Fruit fly (Drosophila melanogaster) whole organism, embryonic: ENCODE measurements around the gene CG14221.

Source experiments
- Abd-B ChIP-seq: fragments of 200-800 bp; sonication (Bioruptor generic); optimal IDR thresholded peaks from 2 replicates; lab custom pipeline; 2018; ENCODE audit warnings: missing biosample characterization, mild to moderate bottlenecking, missing genetic modification characterization, moderate library complexity
- B-H1 ChIP-seq: fragments of 200-800 bp; sonication (Bioruptor generic); IDR thresholded peaks from 3 replicates; pipeline ENCODE4 v1.3.6; 2022; ENCODE audit warnings: missing biosample characterization, missing genetic modification characterization
- Bdp1 ChIP-seq: fragments of 200-800 bp; sonication (Bioruptor generic); optimal IDR thresholded peaks from 3 replicates; lab custom pipeline; 2016; ENCODE audit warnings: missing biosample characterization, missing genetic modification characterization
- CG11504 ChIP-seq: fragments of 200-800 bp; sonication (Bioruptor generic); optimal IDR thresholded peaks from 3 replicates; lab custom pipeline; 2019; ENCODE audit warnings: missing biosample characterization, mild to moderate bottlenecking, missing genetic modification characterization, moderate library complexity
- CG11723 ChIP-seq: fragments of 200-800 bp; sonication (Bioruptor generic); optimal IDR thresholded peaks from 2 replicates; lab custom pipeline; 2017; ENCODE audit warnings: missing biosample characterization, mild to moderate bottlenecking, missing genetic modification characterization
- CG12104 ChIP-seq: fragments of 200-800 bp; sonication (Bioruptor generic); optimal IDR thresholded peaks from 3 replicates; lab custom pipeline; 2016; ENCODE audit warnings: missing biosample characterization, missing genetic modification characterization
- CG12659 ChIP-seq: fragments of 200-800 bp; sonication (Bioruptor generic); optimal IDR thresholded peaks from 3 replicates; lab custom pipeline; 2017; ENCODE audit warnings: mild to moderate bottlenecking, missing biosample characterization, missing genetic modification reagents, missing genetic modification characterization
- CG15011 ChIP-seq: fragments of 200-800 bp; sonication (Bioruptor generic); optimal IDR thresholded peaks from 3 replicates; lab custom pipeline; 2018; ENCODE audit warnings: missing biosample characterization, mild to moderate bottlenecking, missing genetic modification characterization
- CG17802 ChIP-seq: fragments of 200-800 bp; sonication (Bioruptor generic); optimal IDR thresholded peaks from 2 replicates; lab custom pipeline; 2018; ENCODE audit warnings: missing biosample characterization, mild to moderate bottlenecking, missing genetic modification characterization, moderate library complexity
- CG18011 ChIP-seq: fragments of 200-800 bp; sonication (Bioruptor generic); optimal IDR thresholded peaks from 2 replicates; lab custom pipeline; 2017; ENCODE audit warnings: missing biosample characterization, missing genetic modification characterization, mild to moderate bottlenecking, moderate library complexity, missing genotype
- CG31365 ChIP-seq: fragments of 200-800 bp; sonication (Bioruptor generic); optimal IDR thresholded peaks from 2 replicates; lab custom pipeline; 2018; ENCODE audit warnings: missing biosample characterization, mild to moderate bottlenecking, missing genetic modification characterization
- CG4282 ChIP-seq: fragments of 200-800 bp; sonication (Bioruptor generic); optimal IDR thresholded peaks from 2 replicates; lab custom pipeline; 2016; ENCODE audit warnings: missing biosample characterization, missing genetic modification characterization
- CG4424 ChIP-seq: fragments of 200-800 bp; sonication (Bioruptor generic); optimal IDR thresholded peaks from 3 replicates; lab custom pipeline; 2016; ENCODE audit warnings: missing biosample characterization, missing genetic modification characterization
- CG5180 ChIP-seq: fragments of 200-800 bp; sonication (Bioruptor generic); optimal IDR thresholded peaks from 3 replicates; lab custom pipeline; 2017; ENCODE audit warnings: missing biosample characterization, missing genetic modification characterization, mild to moderate bottlenecking, moderate library complexity, missing genetic modification reagents
- CG6813 ChIP-seq: fragments of 200-800 bp; sonication (Bioruptor generic); optimal IDR thresholded peaks from 2 replicates; lab custom pipeline; 2017; ENCODE audit warnings: missing biosample characterization, missing genetic modification characterization, mild to moderate bottlenecking, moderate library complexity, missing genetic modification reagents
- CG8478 ChIP-seq: fragments of >200 bp; optimal IDR thresholded peaks from 2 replicates; lab custom pipeline; 2018
- Dll ChIP-seq: fragments of 200-800 bp; sonication (Bioruptor generic); IDR thresholded peaks from 4 replicates; pipeline ENCODE4 v1.3.6; 2022; ENCODE audit warnings: missing biosample characterization, missing genetic modification characterization; ENCODE audit not compliant: partially characterized antibody
- E2f2 ChIP-seq: fragments of 200-800 bp; sonication (Bioruptor generic); IDR thresholded peaks from 2 replicates; pipeline ENCODE4 v1.3.6; 2022; ENCODE audit warnings: missing biosample characterization, missing genetic modification characterization
- Ets65A ChIP-seq: fragments of 200-800 bp; sonication (Bioruptor generic); peaks from one replicate; lab custom pipeline; 2016; ENCODE audit warnings: missing biosample characterization, missing genetic modification characterization
- Fer2 ChIP-seq: fragments of 200-800 bp; sonication (Bioruptor generic); optimal IDR thresholded peaks from 2 replicates; lab custom pipeline; 2018; ENCODE audit warnings: missing biosample characterization, mild to moderate bottlenecking, missing genetic modification characterization, moderate library complexity
- HLH54F ChIP-seq: fragments of 200-800 bp; sonication (Bioruptor generic); optimal IDR thresholded peaks from 3 replicates; lab custom pipeline; 2016; ENCODE audit warnings: missing biosample characterization, missing genetic modification characterization
- Hr3 ChIP-seq: fragments of 200-800 bp; sonication (Bioruptor generic); optimal IDR thresholded peaks from 3 replicates; lab custom pipeline; 2016; ENCODE audit warnings: missing biosample characterization, missing genetic modification characterization
- Hr51 ChIP-seq, 2 experiments: fragments of 200-800 bp; sonication (Bioruptor generic); optimal IDR thresholded peaks; 2 replicates in 1 of 2; 3 replicates in 1 of 2; lab custom pipeline; 2016 to 2018; ENCODE audit warnings: missing biosample characterization in 2 of 2, missing genetic modification characterization in 2 of 2, mild to moderate bottlenecking in 1 of 2, moderate library complexity in 1 of 2
- Hsf ChIP-seq: fragments of 200-800 bp; sonication (Bioruptor generic); optimal IDR thresholded peaks from 3 replicates; lab custom pipeline; 2016; ENCODE audit warnings: missing biosample characterization, missing genetic modification characterization
- Meics ChIP-seq: fragments of 200-800 bp; sonication (Bioruptor generic); optimal IDR thresholded peaks from 2 replicates; lab custom pipeline; 2017; ENCODE audit warnings: missing biosample characterization, mild to moderate bottlenecking, missing genetic modification characterization
- NC2β ChIP-seq: fragments of 200-800 bp; sonication (Bioruptor generic); optimal IDR thresholded peaks from 2 replicates; lab custom pipeline; 2016; ENCODE audit warnings: missing biosample characterization, missing genetic modification characterization
- Nf-YB ChIP-seq: fragments of 200-800 bp; sonication (Bioruptor generic); optimal IDR thresholded peaks from 3 replicates; lab custom pipeline; 2019; ENCODE audit warnings: missing biosample characterization, mild to moderate bottlenecking, missing genetic modification characterization, moderate library complexity
- Opbp ChIP-seq: fragments of 200-800 bp; sonication (Bioruptor generic); IDR thresholded peaks from 3 replicates; pipeline ENCODE4 v1.3.6; 2022; ENCODE audit warnings: missing biosample characterization, missing genetic modification characterization; ENCODE audit not compliant: partially characterized antibody
- Ssrp ChIP-seq: fragments of 200-800 bp; sonication (Bioruptor generic); optimal IDR thresholded peaks from 2 replicates; lab custom pipeline; 2018; ENCODE audit warnings: missing biosample characterization, mild to moderate bottlenecking, missing genetic modification characterization, moderate library complexity
- Stat92E ChIP-seq, 3 experiments: fragments of >200 bp in 2 of 3; fragments of 200-800 bp in 1 of 3; sonication (Bioruptor generic) in 1 of 3; optimal IDR thresholded peaks; 2 replicates each; lab custom pipeline; 2017 to 2019; ENCODE audit warnings: missing biosample characterization in 3 of 3, missing genetic modification characterization in 3 of 3, mild to moderate bottlenecking in 1 of 3, moderate library complexity in 1 of 3
- ase ChIP-seq: fragments of 200-800 bp; sonication (Bioruptor generic); IDR thresholded peaks from 3 replicates; pipeline ENCODE4 v1.3.6; 2022; ENCODE audit warnings: missing biosample characterization, missing genetic modification characterization
- ato ChIP-seq: fragments of 200-800 bp; sonication (Bioruptor generic); IDR thresholded peaks from 2 replicates; pipeline ENCODE4 v1.3.6; 2022; ENCODE audit warnings: missing biosample characterization, missing genetic modification characterization; ENCODE audit not compliant: partially characterized antibody
- bsh ChIP-seq, 2 experiments: fragments of 200-800 bp; sonication (Bioruptor generic); optimal IDR thresholded peaks; 2 replicates each; lab custom pipeline; 2017 to 2018; ENCODE audit warnings: mild to moderate bottlenecking in 2 of 2, missing biosample characterization in 2 of 2, missing genetic modification characterization in 2 of 2, moderate library complexity in 1 of 2
- cato ChIP-seq: fragments of 200-800 bp; sonication (Bioruptor generic); optimal IDR thresholded peaks from 2 replicates; lab custom pipeline; 2016; ENCODE audit warnings: missing biosample characterization, missing genetic modification characterization, borderline replicate concordance
- chm ChIP-seq: fragments of 200-800 bp; sonication (Bioruptor generic); IDR thresholded peaks from 2 replicates; pipeline ENCODE4 v1.3.6; 2022; ENCODE audit warnings: missing biosample characterization, missing genetic modification characterization
- crp ChIP-seq, 2 experiments: fragments of 200-800 bp; sonication (Bioruptor generic); optimal IDR thresholded peaks; 2 replicates in 1 of 2; 3 replicates in 1 of 2; lab custom pipeline; 2017; ENCODE audit warnings: missing biosample characterization in 2 of 2, missing genetic modification characterization in 2 of 2, mild to moderate bottlenecking in 1 of 2, moderate library complexity in 1 of 2
- dpn ChIP-seq, 2 experiments: fragments of 200-800 bp; sonication (Bioruptor generic); optimal IDR thresholded peaks; 3 replicates each; lab custom pipeline; 2016; ENCODE audit warnings: missing biosample characterization in 2 of 2, missing genetic modification characterization in 2 of 2
- fd64A ChIP-seq: fragments of 200-800 bp; sonication (Bioruptor generic); optimal IDR thresholded peaks from 3 replicates; lab custom pipeline; 2018; ENCODE audit warnings: missing biosample characterization, mild to moderate bottlenecking, missing genetic modification characterization
- gce ChIP-seq: fragments of 200-800 bp; sonication (Bioruptor generic); IDR thresholded peaks from 3 replicates; pipeline ENCODE4 v1.3.6; 2022; ENCODE audit warnings: missing biosample characterization, missing genetic modification characterization
- gt ChIP-seq: fragments of 200-800 bp; sonication (Bioruptor generic); IDR thresholded peaks from 2 replicates; pipeline ENCODE4 v1.3.6; 2022; ENCODE audit warnings: missing biosample characterization, missing genetic modification characterization
- hb ChIP-seq: fragments of 200-800 bp; sonication (Bioruptor generic); IDR thresholded peaks from 3 replicates; pipeline ENCODE4 v1.3.6; 2022; ENCODE audit warnings: missing biosample characterization, missing genetic modification characterization; ENCODE audit not compliant: partially characterized antibody
- org-1 ChIP-seq: fragments of 200-800 bp; sonication (Bioruptor generic); optimal IDR thresholded peaks from 2 replicates; lab custom pipeline; 2017; ENCODE audit warnings: missing biosample characterization, missing genetic modification characterization
- pum ChIP-seq: fragments of 200-800 bp; sonication (Bioruptor generic); optimal IDR thresholded peaks from 2 replicates; lab custom pipeline; 2016; ENCODE audit warnings: missing biosample characterization, missing genetic modification characterization
- ro ChIP-seq: fragments of 200-800 bp; sonication (Bioruptor generic); IDR thresholded peaks from 2 replicates; pipeline ENCODE4 v1.3.6; 2022; ENCODE audit warnings: missing biosample characterization, missing genetic modification characterization
- run ChIP-seq: fragments of 200-800 bp; sonication (Bioruptor generic); optimal IDR thresholded peaks from 3 replicates; lab custom pipeline; 2018; ENCODE audit warnings: missing biosample characterization, mild to moderate bottlenecking, missing genetic modification characterization
- sd ChIP-seq: fragments of 200-800 bp; sonication (Bioruptor generic); optimal IDR thresholded peaks from 3 replicates; lab custom pipeline; 2018; ENCODE audit warnings: missing biosample characterization, mild to moderate bottlenecking, missing genetic modification characterization, moderate library complexity
- sr ChIP-seq: fragments of 200-800 bp; sonication (Bioruptor generic); IDR thresholded peaks from 3 replicates; pipeline ENCODE4 v1.3.6; 2022; ENCODE audit warnings: missing biosample characterization, missing genetic modification characterization
- tap ChIP-seq: fragments of 200-800 bp; optimal IDR thresholded peaks from 3 replicates; lab custom pipeline; 2019; ENCODE audit warnings: missing biosample characterization, mild to moderate bottlenecking, missing genetic modification characterization, moderate library complexity
- toy ChIP-seq: fragments of 200-800 bp; sonication (Bioruptor generic); IDR thresholded peaks from 2 replicates; pipeline ENCODE4 v1.3.6; 2022; ENCODE audit warnings: missing biosample characterization, missing genetic modification characterization
- zen ChIP-seq: fragments of 200-800 bp; sonication (Bioruptor generic); optimal IDR thresholded peaks from 3 replicates; lab custom pipeline; 2018; ENCODE audit warnings: missing biosample characterization, mild to moderate bottlenecking, missing genetic modification characterization, moderate library complexity

CG14221 gene

DNA sequence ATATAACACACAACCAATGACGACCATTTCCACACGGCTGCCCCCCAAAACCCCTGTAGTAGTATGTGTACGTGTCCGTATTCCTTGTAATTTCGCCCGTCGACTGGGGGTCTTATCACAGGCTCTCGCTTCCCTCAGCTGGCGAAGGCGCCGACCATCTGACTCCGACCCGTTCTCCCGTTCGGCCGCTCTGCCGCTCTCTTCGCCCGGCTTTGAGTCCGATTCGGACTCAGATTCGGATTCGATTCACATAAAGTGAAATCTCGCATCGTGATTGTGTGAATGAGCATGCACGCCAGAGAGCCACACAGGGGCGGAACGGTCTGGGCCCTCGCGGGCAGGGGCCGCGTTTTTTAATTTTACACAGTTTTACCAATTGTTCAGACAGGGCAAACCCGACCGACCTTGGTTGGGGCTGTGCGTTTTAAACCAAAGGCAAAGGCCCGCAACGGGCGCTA lies 44.7 kb upstream of the CG14221 start (continued):
- TF ChIP-seq org-1 (GFP tag; lab: Kevin White, UChicago) (no peak), E2f2 (GFP tag; lab: Robert Waterston, UW) (peak; percentile 20; the same call in 1 of the 2 replicates), CG6813 (GFP tag; lab: Kevin White, UChicago) (no peak), ase (no peak), crp (GFP tag; optimal IDR thresholded peaks at IDR 0.05; lab: Kevin White, UChicago) (peak in 1 of 2 experiments; percentile 23), Abd-B (no peak), Ets65A (GFP tag; lab: Kevin White, UChicago) (peak; percentile 87), Ssrp (tag; lab: Kevin White, UChicago) (no peak), chm (peak; percentile 26; the same call in 1 of the 2 replicates), Dll (peak; percentile 35; the same call in 1 of the 4 replicates), Stat92E (GFP tag; optimal IDR thresholded peaks at IDR 0.05; lab: Kevin White, UChicago) (no peak), HLH54F (GFP tag; lab: Kevin White, UChicago) (no peak), zen (tag; lab: Kevin White, UChicago) (no peak), CG17802 (tag; lab: Kevin White, UChicago) (no peak), bsh (GFP tag; optimal IDR thresholded peaks at IDR 0.05; lab: Kevin White, UChicago) (no peak), CG8478 (lab: Kevin White, UChicago) (no peak), cato (GFP tag; lab: Kevin White, UChicago) (no peak), fd64A (GFP tag; lab: Kevin White, UChicago) (no peak), CG4282 (no peak), toy (GFP tag; lab: Robert Waterston, UW) (0 out of 2 replicates have a peak, but pooled peaks have one; percentile 19), CG12104 (no peak), CG4424 (no peak), Hsf (GFP tag; lab: Kevin White, UChicago) (peak; percentile 22), CG11504 (tag; lab: Kevin White, UChicago) (peak; percentile 16), gt (GFP tag; lab: Robert Waterston, UW) (no peak), ato (GFP tag; lab: Robert Waterston, UW) (no peak), CG12659 (GFP tag; lab: Kevin White, UChicago) (peak; percentile 3), CG15011 (GFP tag; lab: Kevin White, UChicago) (no peak), ro (0 out of 2 replicates have a peak, but pooled peaks have one; percentile 25), sr (GFP tag; lab: Robert Waterston, UW) (no peak), dpn (GFP tag; optimal IDR thresholded peaks at IDR 0.05; lab: Kevin White, UChicago) (peak; percentile 17 to 29), Opbp (peak; percentile 81), Meics (GFP tag; lab: Kevin White, UChicago) (peak; percentile 24), B-H1 (GFP tag; lab: Robert Waterston, UW) (no peak), NC2β (GFP tag; lab: Kevin White, UChicago) (peak; percentile 2), CG5180 (GFP tag; lab: Kevin White, UChicago) (no peak), Hr3 (peak; percentile 9), run (no peak), sd (tag; lab: Kevin White, UChicago) (no peak), Fer2 (tag; lab: Kevin White, UChicago) (no peak), hb (no peak), Bdp1 (no peak), CG11723 (GFP tag; lab: Kevin White, UChicago) (no peak), CG18011 (GFP tag; lab: Kevin White, UChicago) (no peak), tap (tag; lab: Kevin White, UChicago) (no peak), pum (GFP tag; lab: Kevin White, UChicago) (peak; percentile 24), gce (GFP tag; lab: Robert Waterston, UW) (no peak), Hr51 (GFP tag; optimal IDR thresholded peaks at IDR 0.05; lab: Kevin White, UChicago) (no peak), Nf-YB (no peak), CG31365 (tag; lab: Kevin White, UChicago) (no peak)
